Worm (Caenorhabditis elegans) whole organism, mixed stage, embryonic: Measurements from ENCODE around the gene F46C5.6.

ENCODE experiments used
- blmp-1 ChIP-seq: fragments of 150-350 bp; optimal IDR thresholded peaks from 2 replicates; lab custom pipeline; 2014; ENCODE audit warnings: missing biosample characterization, missing genetic modification characterization
- ceh-39 ChIP-seq: fragments of 150-350 bp; optimal IDR thresholded peaks from 2 replicates; lab custom pipeline; 2014; ENCODE audit warnings: missing biosample characterization, missing genetic modification characterization
- elt-1 ChIP-seq: sonication (generic microtip); optimal IDR thresholded peaks from 2 replicates; lab custom pipeline; 2017; ENCODE audit warnings: missing genetic modification characterization, mild to moderate bottlenecking, missing compliant biosample characterization, antibody characterized with exemption, moderate library complexity, borderline replicate concordance; ENCODE audit not compliant: insufficient read depth
- lin-32 ChIP-seq: fragments of 200-800 bp; sonication (Bioruptor generic); optimal IDR thresholded peaks from 2 replicates; lab custom pipeline; 2018; ENCODE audit warnings: mild to moderate bottlenecking, missing genetic modification characterization, missing compliant biosample characterization
- lsy-2 ChIP-seq: fragments of 150-350 bp; optimal IDR thresholded peaks from 2 replicates; lab custom pipeline; 2014; ENCODE audit warnings: missing biosample characterization, missing genetic modification characterization
- pha-4 ChIP-seq: fragments of 150-350 bp; optimal IDR thresholded peaks from 2 replicates; lab custom pipeline; 2018; ENCODE audit warnings: missing biosample characterization, missing genetic modification reagents, missing genetic modification characterization
- tbx-8 ChIP-seq: fragments of 200-800 bp; sonication (Bioruptor generic); optimal IDR thresholded peaks from 2 replicates; lab custom pipeline; 2018; ENCODE audit warnings: mild to moderate bottlenecking, missing genetic modification characterization, moderate library complexity, missing compliant biosample characterization
- unc-62 ChIP-seq: fragments of 150-350 bp; optimal IDR thresholded peaks from 2 replicates; lab custom pipeline; 2014; ENCODE audit warnings: missing biosample characterization, missing genetic modification reagents, missing genetic modification characterization

ce11 chrII:8825769-8826168 is 18.5 kb downstream of the F46C5.6 start, which contains the start of gene nas-25:
- TF ChIP-seq elt-1 (tag; lab: Kevin White, UChicago) (no peak), unc-62 (GFP tag; lab: Kevin White, UChicago) (no peak), lsy-2 (tag; lab: Kevin White, UChicago) (no peak), lin-32 (GFP tag; lab: Kevin White, UChicago) (no peak), tbx-8 (GFP tag; lab: Kevin White, UChicago) (no peak), ceh-39 (tag; lab: Kevin White, UChicago) (no peak), pha-4 (tag; lab: Kevin White, UChicago) (no peak), blmp-1 (tag; lab: Kevin White, UChicago) (no peak)
